Worm (Caenorhabditis elegans) whole organism, young adult: Measurements from ENCODE around the gene ntc-1.

Source experiments
- K11D2.4 ChIP-seq: fragments of 200-800 bp; sonication (Bioruptor generic); IDR thresholded peaks from 2 replicates; pipeline ENCODE4 v1.3.6; 2022; ENCODE audit warnings: missing genetic modification reagents, missing genetic modification characterization, missing compliant biosample characterization
- ama-1 ChIP-seq, 3 experiments: fragments of 150-350 bp in 1 of 3; sonication (generic microtip) in 2 of 3; optimal IDR thresholded peaks; 2 replicates each; lab custom pipeline; 2014 to 2018; ENCODE audit warnings: missing biosample characterization in 2 of 3, missing genetic modification characterization in 2 of 3, missing genetic modification reagents in 2 of 3
- attf-3 ChIP-seq: fragments of 200-800 bp; sonication (Bioruptor generic); conservative IDR thresholded peaks from 2 replicates; pipeline ENCODE4 v1.3.6; 2022; ENCODE audit warnings: missing genetic modification reagents, missing genetic modification characterization, missing compliant biosample characterization
- attf-5 ChIP-seq: fragments of 200-800 bp; sonication (Bioruptor generic); optimal IDR thresholded peaks from 2 replicates; lab custom pipeline; 2018; ENCODE audit warnings: mild to moderate bottlenecking, missing genetic modification characterization, missing compliant biosample characterization
- cebp-1 ChIP-seq, 2 experiments: fragments of 200-800 bp in 1 of 2; sonication (Bioruptor generic) in 1 of 2; sonication (generic microtip) in 1 of 2; IDR thresholded peaks in 1 of 2; optimal IDR thresholded peaks in 1 of 2; 2 replicates each; pipeline versions ENCODE4 v1.3.6 to Lab custom; 2017 to 2022; ENCODE audit warnings: missing compliant biosample characterization in 2 of 2, missing genetic modification characterization in 2 of 2, mild to moderate bottlenecking in 1 of 2, missing genetic modification reagents in 1 of 2, moderate library complexity in 1 of 2
- fkh-3 ChIP-seq: sonication (generic microtip); optimal IDR thresholded peaks from 2 replicates; lab custom pipeline; 2016; ENCODE audit warnings: mild to moderate bottlenecking, missing genetic modification characterization, missing compliant biosample characterization
- let-607 ChIP-seq, 2 experiments: fragments of 200-800 bp in 1 of 2; sonication (Bioruptor generic) in 1 of 2; sonication (generic microtip) in 1 of 2; optimal IDR thresholded peaks; 2 replicates each; lab custom pipeline; 2016 to 2018; ENCODE audit warnings: mild to moderate bottlenecking in 2 of 2, missing compliant biosample characterization in 2 of 2, missing genetic modification characterization in 2 of 2, moderate library complexity in 2 of 2, missing genotype in 1 of 2
- lin-35 ChIP-seq, 3 experiments: fragments of 150-350 bp in 2 of 3; sonication (generic microtip) in 1 of 3; optimal IDR thresholded peaks; 2 replicates each; lab custom pipeline; 2014 to 2018; ENCODE audit warnings: missing biosample characterization in 3 of 3, missing genetic modification characterization in 3 of 3, missing genetic modification reagents in 3 of 3
- nhr-120 ChIP-seq: fragments of 200-800 bp; sonication (Bioruptor generic); IDR thresholded peaks from 2 replicates; pipeline ENCODE4 v1.3.6; 2022; ENCODE audit warnings: missing genetic modification characterization, missing compliant biosample characterization
- nhr-90 ChIP-seq: sonication (generic microtip); optimal IDR thresholded peaks from 2 replicates; lab custom pipeline; 2016; ENCODE audit warnings: missing genotype, mild to moderate bottlenecking, missing genetic modification characterization, missing compliant biosample characterization
- pha-4 ChIP-seq: fragments of 150-350 bp; sonication (generic microtip); optimal IDR thresholded peaks from 2 replicates; lab custom pipeline; 2014; ENCODE audit warnings: missing biosample characterization, missing genetic modification reagents, missing genetic modification characterization
- somi-1 ChIP-seq: fragments of 200-800 bp; sonication (Bioruptor generic); optimal IDR thresholded peaks from 2 replicates; lab custom pipeline; 2018; ENCODE audit warnings: mild to moderate bottlenecking, missing genetic modification characterization, missing compliant biosample characterization
- unc-62 ChIP-seq: fragments of 150-350 bp; optimal IDR thresholded peaks from 2 replicates; lab custom pipeline; 2014; ENCODE audit warnings: missing biosample characterization, missing genetic modification reagents, missing genetic modification characterization

DNA sequence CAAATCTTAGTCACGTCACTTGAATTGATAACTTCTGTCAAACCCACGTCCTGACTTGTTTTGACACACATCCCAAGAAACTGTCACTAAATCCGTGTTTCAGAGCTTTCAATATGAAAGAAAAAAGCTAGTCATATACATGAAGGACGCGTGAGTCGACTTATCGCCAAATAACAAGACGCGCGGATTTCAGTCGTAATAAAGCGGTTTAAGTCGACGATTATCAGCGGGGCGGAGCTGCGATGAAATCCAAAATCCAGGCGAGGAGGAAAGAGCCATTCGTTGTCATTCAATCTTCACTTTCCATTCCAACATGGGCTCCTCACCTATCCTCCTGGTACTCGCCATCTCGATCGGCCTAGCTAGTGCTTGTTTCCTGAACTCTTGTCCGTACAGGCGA is at the start of gene ntc-1:
- TF ChIP-seq unc-62 (GFP tag; lab: Kevin White, UChicago) (no peak), pha-4 (tag; lab: Kevin White, UChicago) (no peak), attf-3 (GFP tag; lab: Robert Waterston, UW) (no peak), K11D2.4 (GFP tag; lab: Robert Waterston, UW) (no peak), somi-1 (GFP tag; lab: Kevin White, UChicago) (no peak), fkh-3 (tag; lab: Kevin White, UChicago) (no peak), let-607 (tag; optimal IDR thresholded peaks at IDR 0.05; lab: Kevin White, UChicago) (no peak), attf-5 (no peak), ama-1 (optimal IDR thresholded peaks at IDR 0.05; lab: Kevin White, UChicago) (no peak), ama-1 (GFP tag; optimal IDR thresholded peaks at IDR 0.05; lab: Kevin White, UChicago) (no peak), lin-35 (GFP tag; optimal IDR thresholded peaks at IDR 0.05; lab: Kevin White, UChicago) (no peak), cebp-1 (GFP tag; IDR thresholded peaks at IDR 0.05; lab: Robert Waterston, UW) (no peak), cebp-1 (tag; optimal IDR thresholded peaks at IDR 0.05; lab: Kevin White, UChicago) (no peak), nhr-90 (no peak), nhr-120 (GFP tag; lab: Robert Waterston, UW) (no peak)
